Worm (Caenorhabditis elegans) whole organism, early embryonic: Measurements from ENCODE around the gene cyp-33C11.

ENCODE experiments used
- B0310.2 ChIP-seq: sonication (generic microtip); optimal IDR thresholded peaks from 2 replicates; lab custom pipeline; 2016; ENCODE audit warnings: mild to moderate bottlenecking, missing genetic modification characterization, missing compliant biosample characterization
- F13C5.2 ChIP-seq: sonication (generic microtip); optimal IDR thresholded peaks from 2 replicates; lab custom pipeline; 2017; ENCODE audit warnings: mild to moderate bottlenecking, missing genetic modification characterization, inconsistent platforms, missing compliant biosample characterization
- aly-1 ChIP-seq: sonication (generic microtip); optimal IDR thresholded peaks from 2 replicates; lab custom pipeline; 2016; ENCODE audit warnings: missing genetic modification characterization, missing compliant biosample characterization
- ama-1 ChIP-seq: fragments of 150-350 bp; optimal IDR thresholded peaks from 2 replicates; lab custom pipeline; 2014
- ceh-13 ChIP-seq: fragments of 200-800 bp; sonication (Bioruptor generic); optimal IDR thresholded peaks from 2 replicates; lab custom pipeline; 2018; ENCODE audit warnings: mild to moderate bottlenecking, missing genetic modification characterization, missing compliant biosample characterization
- ceh-36 ChIP-seq: sonication (generic microtip); optimal IDR thresholded peaks from 2 replicates; lab custom pipeline; 2016; ENCODE audit warnings: missing genetic modification characterization, inconsistent platforms, missing compliant biosample characterization
- ets-7 ChIP-seq: sonication (generic microtip); optimal IDR thresholded peaks from 2 replicates; lab custom pipeline; 2016; ENCODE audit warnings: missing genotype, missing genetic modification characterization, missing compliant biosample characterization
- flt-1 ChIP-seq: fragments of 200-800 bp; sonication (Bioruptor generic); IDR thresholded peaks from 2 replicates; pipeline ENCODE4 v1.3.6; 2022; ENCODE audit warnings: missing genetic modification characterization, missing compliant biosample characterization
- hmbx-1 ChIP-seq: sonication (generic microtip); optimal IDR thresholded peaks from 2 replicates; lab custom pipeline; 2016; ENCODE audit warnings: mild to moderate bottlenecking, missing genetic modification characterization, missing compliant biosample characterization
- hmg-4 ChIP-seq: fragments of 200-800 bp; sonication (Bioruptor generic); optimal IDR thresholded peaks from 2 replicates; lab custom pipeline; 2018; ENCODE audit warnings: mild to moderate bottlenecking, missing genetic modification characterization, missing compliant biosample characterization
- hnd-1 ChIP-seq: sonication (generic microtip); optimal IDR thresholded peaks from 2 replicates; lab custom pipeline; 2016; ENCODE audit warnings: missing genetic modification characterization, missing compliant biosample characterization
- pes-1 ChIP-seq: fragments of 200-800 bp; sonication (Bioruptor generic); IDR thresholded peaks from 2 replicates; pipeline ENCODE4 v1.3.6; 2022; ENCODE audit warnings: missing genetic modification reagents, missing genetic modification characterization, missing compliant biosample characterization
- scrt-1 ChIP-seq: fragments of 200-800 bp; sonication (Bioruptor generic); IDR thresholded peaks from 2 replicates; pipeline ENCODE4 v1.3.6; 2022; ENCODE audit warnings: missing genetic modification characterization, missing compliant biosample characterization
- sea-1 ChIP-seq: fragments of 200-800 bp; sonication (Bioruptor generic); conservative IDR thresholded peaks from 2 replicates; pipeline ENCODE4 v1.3.6; 2022; ENCODE audit warnings: missing genetic modification characterization, missing compliant biosample characterization
- tbx-11 ChIP-seq: fragments of 200-800 bp; sonication (Bioruptor generic); IDR thresholded peaks from 2 replicates; pipeline ENCODE4 v1.3.6; 2022; ENCODE audit warnings: missing genetic modification characterization, missing compliant biosample characterization
- tbx-37 ChIP-seq: fragments of 200-800 bp; sonication (Bioruptor generic); conservative IDR thresholded peaks from 2 replicates; pipeline ENCODE4 v1.3.6; 2022; ENCODE audit warnings: missing genetic modification reagents, missing genetic modification characterization, missing compliant biosample characterization
- tra-4 ChIP-seq: sonication (generic microtip); optimal IDR thresholded peaks from 2 replicates; lab custom pipeline; 2017; ENCODE audit warnings: missing genetic modification characterization, missing compliant biosample characterization

cyp-33C11 gene

DNA sequence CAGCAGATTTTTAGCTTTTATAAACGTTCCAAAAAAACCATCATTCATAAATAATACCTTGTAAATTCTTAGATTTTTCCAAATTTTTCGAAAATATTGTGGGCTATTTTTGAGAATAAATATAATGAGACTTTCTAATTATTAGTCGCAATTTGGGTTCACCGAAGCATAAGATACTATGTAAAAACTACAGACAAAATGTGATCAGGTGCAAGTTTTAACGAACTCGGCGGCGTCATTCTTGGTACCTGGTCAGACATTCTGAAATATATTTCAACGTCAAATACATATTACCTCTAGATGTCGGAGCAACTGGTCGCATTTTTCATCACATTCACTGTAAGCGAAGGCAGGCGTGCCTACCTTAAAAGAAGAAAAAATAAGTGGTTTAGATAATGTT, 30.8 kb downstream of the cyp-33C11 start, which contains the start of gene srx-23:
Gene srx-23 (plus strand): TSS at position 301 of the 400 bp plus-strand sequence.
- no peak for TF ChIP-seq ceh-13 (GFP tag; lab: Kevin White, UChicago)
- TF ChIP-seq tbx-37 (GFP tag; lab: Robert Waterston, UW): no peak
- TF ChIP-seq tra-4 (tag; lab: Kevin White, UChicago): no peak
- no peak for TF ChIP-seq tbx-11 (GFP tag; lab: Robert Waterston, UW)
- no peak for TF ChIP-seq hnd-1 (tag; lab: Kevin White, UChicago)
- TF ChIP-seq ama-1 (lab: Kevin White, UChicago): no peak
- no peak for TF ChIP-seq hmg-4 (GFP tag; lab: Kevin White, UChicago)
- no peak for TF ChIP-seq F13C5.2 (tag; lab: Kevin White, UChicago)
- TF ChIP-seq sea-1 (GFP tag; lab: Robert Waterston, UW): no peak
- TF ChIP-seq ets-7: no peak
- no peak for TF ChIP-seq pes-1 (GFP tag; lab: Robert Waterston, UW)

DNA sequence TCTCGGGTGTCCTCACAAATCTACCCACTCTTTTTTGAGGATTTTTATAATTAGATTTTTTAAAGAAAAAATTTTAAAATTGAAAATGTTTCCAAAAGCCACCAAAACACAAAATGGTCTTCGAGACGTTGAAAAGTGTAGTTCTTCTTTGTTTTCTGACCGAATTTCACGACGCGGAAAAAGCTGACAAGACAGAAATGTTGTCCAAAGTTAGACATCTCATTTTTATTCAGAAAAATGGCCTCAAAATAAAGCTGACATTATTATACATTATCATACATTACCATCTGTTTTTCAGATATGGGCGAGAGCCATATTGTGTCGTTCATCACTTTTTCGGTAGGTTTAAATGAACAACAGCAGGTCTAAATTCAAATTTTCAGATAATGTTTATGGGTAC, 33.1 kb downstream of the cyp-33C11 start, which contains the start of gene srx-22:
Gene srx-22 (plus strand): TSS at position 301 of the 400 bp plus-strand sequence.
- no peak for TF ChIP-seq hnd-1 (tag; lab: Kevin White, UChicago)
- TF ChIP-seq ceh-13 (GFP tag; lab: Kevin White, UChicago): no peak
- no peak for TF ChIP-seq scrt-1
- no peak for TF ChIP-seq pes-1 (GFP tag; lab: Robert Waterston, UW)
- no peak for TF ChIP-seq hmbx-1 (tag; lab: Kevin White, UChicago)
- TF ChIP-seq ets-7: no peak
- no peak for TF ChIP-seq hmg-4 (GFP tag; lab: Kevin White, UChicago)
- TF ChIP-seq aly-1: no peak
- TF ChIP-seq tra-4 (tag; lab: Kevin White, UChicago): no peak
- TF ChIP-seq B0310.2: no peak
- TF ChIP-seq tbx-11 (GFP tag; lab: Robert Waterston, UW): no peak
- TF ChIP-seq ama-1 (lab: Kevin White, UChicago): no peak
- no peak for TF ChIP-seq ceh-36 (tag; lab: Kevin White, UChicago)
- no peak for TF ChIP-seq tbx-37 (GFP tag; lab: Robert Waterston, UW)
- TF ChIP-seq sea-1 (GFP tag; lab: Robert Waterston, UW): no peak
- TF ChIP-seq flt-1 (GFP tag; lab: Robert Waterston, UW): no peak

DNA sequence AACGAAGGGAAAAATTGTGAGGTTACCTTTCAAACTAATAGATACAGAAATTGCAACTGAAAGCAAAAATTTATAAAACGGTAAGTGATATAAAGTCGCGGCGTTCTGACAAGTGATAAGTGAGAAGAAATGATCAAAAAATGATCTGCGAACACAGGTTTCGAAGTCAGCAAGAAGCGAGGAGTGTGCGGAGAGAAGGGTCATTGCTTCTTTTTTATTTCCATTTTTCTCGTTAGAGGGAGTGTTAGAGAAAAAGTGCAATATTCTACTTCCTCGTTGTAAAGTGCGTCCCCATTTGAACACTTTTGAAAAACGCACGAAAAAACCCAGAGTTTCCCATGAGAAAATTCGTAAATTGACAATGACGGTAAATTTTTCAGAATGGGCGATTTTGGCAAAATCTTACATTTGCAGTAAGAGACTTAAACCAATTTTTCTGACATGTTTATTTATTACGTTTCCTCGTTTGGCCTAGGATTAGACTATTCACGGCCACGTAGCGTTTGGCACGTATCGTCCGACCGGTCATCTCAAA, 36.2 kb downstream of the cyp-33C11 start, which contains the start of the genes fbxa-72 and srx-21:
Gene fbxa-72 (minus strand): TSS at position 204 of the 535 bp plus-strand sequence.
Gene srx-21 (plus strand): TSS at position 485 of the 535 bp plus-strand sequence.
- TF ChIP-seq ama-1 (lab: Kevin White, UChicago) (no peak), pes-1 (GFP tag; lab: Robert Waterston, UW) (no peak), scrt-1 (no peak), flt-1 (GFP tag; lab: Robert Waterston, UW) (no peak), ceh-13 (GFP tag; lab: Kevin White, UChicago) (no peak), tbx-11 (GFP tag; lab: Robert Waterston, UW) (no peak), B0310.2 (no peak), hmg-4 (GFP tag; lab: Kevin White, UChicago) (no peak), F13C5.2 (tag; lab: Kevin White, UChicago) (no peak), aly-1 (no peak), hnd-1 (tag; lab: Kevin White, UChicago) (no peak), sea-1 (GFP tag; lab: Robert Waterston, UW) (no peak), tbx-37 (GFP tag; lab: Robert Waterston, UW) (no peak), ceh-36 (tag; lab: Kevin White, UChicago) (no peak), tra-4 (tag; lab: Kevin White, UChicago) (no peak), ets-7 (no peak), hmbx-1 (tag; lab: Kevin White, UChicago) (no peak)

DNA sequence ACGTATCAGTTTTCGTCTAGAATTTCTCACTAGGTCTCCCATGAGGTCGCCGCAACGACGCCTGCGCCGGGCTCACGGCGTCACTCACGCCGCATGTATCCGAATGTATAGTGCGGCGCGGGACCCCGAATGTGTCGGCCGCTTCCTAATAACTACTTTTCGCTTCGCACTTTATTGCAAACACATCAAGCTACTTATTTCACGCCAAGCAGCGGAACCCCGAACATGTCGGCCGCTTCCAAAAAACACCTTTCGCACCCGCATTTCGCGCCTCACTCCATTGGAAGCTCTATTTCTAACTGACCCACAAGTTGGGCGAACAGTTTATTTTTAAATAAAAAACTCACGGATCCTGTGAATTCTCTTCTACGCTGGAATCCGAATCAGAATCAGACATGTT, 36.7 kb downstream of the cyp-33C11 start:
- no peak for TF ChIP-seq hmbx-1 (tag; lab: Kevin White, UChicago)
- no peak for TF ChIP-seq aly-1
- no peak for TF ChIP-seq tbx-37 (GFP tag; lab: Robert Waterston, UW)
- TF ChIP-seq B0310.2: no peak
- TF ChIP-seq scrt-1: no peak
- TF ChIP-seq sea-1 (GFP tag; lab: Robert Waterston, UW): no peak
- TF ChIP-seq pes-1 (GFP tag; lab: Robert Waterston, UW): no peak
- TF ChIP-seq flt-1 (GFP tag; lab: Robert Waterston, UW): no peak
- no peak for TF ChIP-seq hmg-4 (GFP tag; lab: Kevin White, UChicago)
- no peak for TF ChIP-seq tra-4 (tag; lab: Kevin White, UChicago)
- no peak for TF ChIP-seq F13C5.2 (tag; lab: Kevin White, UChicago)
- no peak for TF ChIP-seq tbx-11 (GFP tag; lab: Robert Waterston, UW)
- TF ChIP-seq ets-7: no peak
- no peak for TF ChIP-seq ama-1 (lab: Kevin White, UChicago)

DNA sequence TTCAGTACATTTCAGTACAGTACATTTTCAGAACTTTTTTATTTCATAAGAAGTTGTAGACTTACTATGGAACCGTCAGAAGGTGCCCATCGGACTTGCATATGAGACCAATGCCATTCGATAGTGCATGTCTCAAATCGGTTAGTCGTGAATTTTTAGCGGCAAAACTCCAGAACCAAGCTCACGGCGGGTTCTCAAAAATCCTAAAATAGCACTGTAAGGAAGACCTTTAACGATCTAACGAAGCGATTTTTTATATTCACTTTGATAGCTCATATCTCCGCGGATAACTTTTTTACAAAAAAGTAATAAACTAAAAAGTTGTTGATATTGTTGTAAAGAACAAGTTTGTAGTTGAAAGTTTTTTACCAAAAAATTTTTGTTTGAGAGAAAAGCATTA, 38.6 kb downstream of the cyp-33C11 start, which contains the start of gene sru-25:
Gene sru-25 (minus strand): TSS at position 101 of the 400 bp plus-strand sequence.
- TF ChIP-seq tbx-11 (GFP tag; lab: Robert Waterston, UW) (no peak), ama-1 (lab: Kevin White, UChicago) (no peak), tbx-37 (GFP tag; lab: Robert Waterston, UW) (no peak), sea-1 (GFP tag; lab: Robert Waterston, UW) (no peak)

DNA sequence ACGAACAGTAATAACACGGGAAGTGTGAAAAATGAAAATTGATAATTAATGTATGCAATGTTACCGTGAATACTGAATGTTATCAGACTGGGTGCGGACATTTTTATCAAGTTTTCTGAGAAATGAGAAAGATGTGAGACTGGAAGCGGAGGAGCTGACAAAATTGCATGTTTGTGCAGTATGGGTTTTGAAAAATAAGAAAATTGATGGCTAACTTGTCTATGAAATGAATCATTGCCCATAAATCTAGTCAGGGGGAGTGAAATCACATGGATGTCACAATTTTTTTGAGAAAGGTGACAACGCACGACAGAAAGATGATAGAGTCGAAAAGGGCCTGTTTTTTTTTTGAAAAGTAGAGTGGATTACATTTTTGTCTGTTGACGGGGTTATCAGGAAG, 41.4 kb downstream of the cyp-33C11 start, which contains the start of gene sru-24:
Gene sru-24 (minus strand): TSS at position 101 of the 400 bp plus-strand sequence.
- TF ChIP-seq flt-1 (GFP tag; lab: Robert Waterston, UW): no peak

DNA sequence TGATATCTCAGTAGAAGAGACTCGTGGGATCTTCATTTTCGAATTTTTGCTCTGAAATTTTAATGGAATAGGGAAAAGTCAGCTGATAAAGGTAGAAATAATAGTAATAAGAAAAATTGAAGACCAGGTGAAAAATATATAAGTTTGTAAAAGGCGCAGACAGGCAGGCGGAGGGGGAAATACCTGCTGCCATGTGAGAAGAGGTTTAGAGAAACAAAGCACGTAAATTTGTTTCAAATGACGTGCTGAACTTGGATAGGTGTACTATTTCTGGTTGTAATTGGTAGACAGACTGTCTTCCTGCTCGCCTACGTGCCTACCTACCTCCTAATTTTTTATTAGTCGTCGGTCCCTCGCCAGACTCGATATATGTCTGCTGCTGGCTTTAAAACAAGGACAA, 45.3 kb downstream of the cyp-33C11 start, which contains the start of gene nhr-180:
Gene nhr-180 (minus strand): TSS at position 52 of the 400 bp plus-strand sequence.
- TF ChIP-seq sea-1 (GFP tag; lab: Robert Waterston, UW) (no peak), F13C5.2 (tag; lab: Kevin White, UChicago) (no peak), aly-1 (no peak), ama-1 (lab: Kevin White, UChicago) (no peak), ceh-36 (tag; lab: Kevin White, UChicago) (no peak), pes-1 (GFP tag; lab: Robert Waterston, UW) (no peak), ceh-13 (GFP tag; lab: Kevin White, UChicago) (no peak), hmbx-1 (tag; lab: Kevin White, UChicago) (no peak), ets-7 (no peak), scrt-1 (no peak)
